Fruit fly (Drosophila melanogaster) whole organism, adult: Measurements from ENCODE around the gene CG15643.

Experiments used
- CG11617 ChIP-seq: fragments of 200-800 bp; sonication (Bioruptor generic); optimal IDR thresholded peaks from 2 replicates; lab custom pipeline; 2017; ENCODE audit warnings: mild to moderate bottlenecking, missing biosample characterization, missing genetic modification reagents, missing genetic modification characterization
- CG12768 ChIP-seq: fragments of 200-800 bp; sonication (Bioruptor generic); optimal IDR thresholded peaks from 2 replicates; lab custom pipeline; 2017; ENCODE audit warnings: missing biosample characterization, missing genetic modification characterization, mild to moderate bottlenecking, moderate library complexity, missing genetic modification reagents
- CG14711 ChIP-seq: fragments of 200-800 bp; sonication (Bioruptor generic); optimal IDR thresholded peaks from 2 replicates; lab custom pipeline; 2018; ENCODE audit warnings: missing biosample characterization, mild to moderate bottlenecking, missing genetic modification characterization, moderate library complexity
- CG1620 ChIP-seq: fragments of 200-800 bp; sonication (Bioruptor generic); optimal IDR thresholded peaks from 2 replicates; lab custom pipeline; 2016; ENCODE audit warnings: missing biosample characterization, missing genetic modification characterization
- CG33017 ChIP-seq: fragments of 200-800 bp; sonication (Bioruptor generic); optimal IDR thresholded peaks from 2 replicates; lab custom pipeline; 2018; ENCODE audit warnings: missing biosample characterization, mild to moderate bottlenecking, missing genetic modification characterization, moderate library complexity
- CG5204 ChIP-seq: fragments of 200-800 bp; sonication (Bioruptor generic); optimal IDR thresholded peaks from 2 replicates; lab custom pipeline; 2016; ENCODE audit warnings: missing biosample characterization, missing genetic modification characterization
- CG7045 ChIP-seq: fragments of 200-800 bp; sonication (Bioruptor generic); optimal IDR thresholded peaks from 2 replicates; lab custom pipeline; 2017; ENCODE audit warnings: missing biosample characterization, mild to moderate bottlenecking, missing genetic modification characterization
- CG7101 ChIP-seq: fragments of 200-800 bp; sonication (Bioruptor generic); optimal IDR thresholded peaks from 2 replicates; lab custom pipeline; 2018; ENCODE audit warnings: missing biosample characterization, mild to moderate bottlenecking, missing genetic modification characterization, moderate library complexity
- Clk ChIP-seq: fragments of 200-800 bp; sonication (Bioruptor generic); optimal IDR thresholded peaks from 2 replicates; lab custom pipeline; 2017; ENCODE audit warnings: missing biosample characterization, missing genetic modification characterization
- Crg-1 ChIP-seq: fragments of 200-800 bp; sonication (Bioruptor generic); optimal IDR thresholded peaks from 2 replicates; lab custom pipeline; 2016; ENCODE audit warnings: missing biosample characterization, missing genetic modification characterization
- Hr96 ChIP-seq: fragments of 200-800 bp; sonication (Bioruptor generic); optimal IDR thresholded peaks from 2 replicates; lab custom pipeline; 2016; ENCODE audit warnings: missing biosample characterization, missing genetic modification characterization
- Mnt ChIP-seq: fragments of 200-800 bp; sonication (Bioruptor generic); optimal IDR thresholded peaks from 2 replicates; lab custom pipeline; 2016; ENCODE audit warnings: missing biosample characterization, mild to moderate bottlenecking, missing genetic modification characterization
- bab1 ChIP-seq: fragments of 200-800 bp; sonication (Bioruptor generic); optimal IDR thresholded peaks from 3 replicates; lab custom pipeline; 2019; ENCODE audit warnings: missing biosample characterization, mild to moderate bottlenecking, missing genetic modification characterization, moderate library complexity
- cic ChIP-seq: fragments of 200-800 bp; sonication (Bioruptor generic); optimal IDR thresholded peaks from 2 replicates; lab custom pipeline; 2017; ENCODE audit warnings: missing biosample characterization, mild to moderate bottlenecking, missing genetic modification characterization, moderate library complexity
- cnc ChIP-seq, 2 experiments: fragments of >200 bp; optimal IDR thresholded peaks; 2 replicates each; lab custom pipeline; 2017
- kay ChIP-seq: fragments of 200-800 bp; sonication (Bioruptor generic); peaks from one replicate; lab custom pipeline; 2016; ENCODE audit warnings: missing biosample characterization, missing genetic modification characterization, borderline replicate concordance
- ovo ChIP-seq: fragments of 200-800 bp; sonication (Bioruptor generic); optimal IDR thresholded peaks from 2 replicates; lab custom pipeline; 2016; ENCODE audit warnings: missing biosample characterization, missing genetic modification characterization
- pad ChIP-seq: fragments of 200-800 bp; sonication (Bioruptor generic); optimal IDR thresholded peaks from 3 replicates; lab custom pipeline; 2017; ENCODE audit warnings: missing biosample characterization, missing genetic modification characterization, mild to moderate bottlenecking, moderate library complexity, missing genetic modification reagents
- tj ChIP-seq: fragments of 200-800 bp; sonication (Bioruptor generic); optimal IDR thresholded peaks from 3 replicates; lab custom pipeline; 2017; ENCODE audit warnings: missing biosample characterization, mild to moderate bottlenecking, missing genetic modification characterization, moderate library complexity
- toe ChIP-seq: fragments of 200-800 bp; sonication (Bioruptor generic); optimal IDR thresholded peaks from 2 replicates; lab custom pipeline; 2016; ENCODE audit warnings: missing biosample characterization, missing genetic modification characterization

The CG15643 gene

DNA sequence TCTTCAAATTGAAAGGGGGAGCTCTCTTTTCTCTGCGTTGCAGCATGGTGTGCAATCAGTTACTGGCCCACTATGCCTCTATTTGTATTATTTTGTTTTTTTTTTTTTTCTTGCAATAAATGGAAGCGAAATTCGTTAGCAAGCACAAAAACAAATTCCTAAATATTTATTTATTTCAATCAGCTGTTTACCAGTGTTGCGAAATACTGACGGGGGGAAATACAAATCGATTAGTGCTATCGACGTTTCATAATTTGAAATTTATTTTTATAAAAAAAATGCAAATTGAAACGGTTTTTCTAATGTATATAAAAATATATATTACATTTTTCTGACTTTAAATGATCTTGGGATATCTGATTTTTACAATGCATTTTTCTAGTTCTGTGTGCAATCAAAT is at the start of gene CG15643:
Gene CG15643 (minus strand): TSS at position 211 of the 400 bp plus-strand sequence.
- peak; percentile 5 for TF ChIP-seq bab1 (GFP tag; lab: Kevin White, UChicago)
- TF ChIP-seq toe (GFP tag; lab: Kevin White, UChicago) = no peak

DNA sequence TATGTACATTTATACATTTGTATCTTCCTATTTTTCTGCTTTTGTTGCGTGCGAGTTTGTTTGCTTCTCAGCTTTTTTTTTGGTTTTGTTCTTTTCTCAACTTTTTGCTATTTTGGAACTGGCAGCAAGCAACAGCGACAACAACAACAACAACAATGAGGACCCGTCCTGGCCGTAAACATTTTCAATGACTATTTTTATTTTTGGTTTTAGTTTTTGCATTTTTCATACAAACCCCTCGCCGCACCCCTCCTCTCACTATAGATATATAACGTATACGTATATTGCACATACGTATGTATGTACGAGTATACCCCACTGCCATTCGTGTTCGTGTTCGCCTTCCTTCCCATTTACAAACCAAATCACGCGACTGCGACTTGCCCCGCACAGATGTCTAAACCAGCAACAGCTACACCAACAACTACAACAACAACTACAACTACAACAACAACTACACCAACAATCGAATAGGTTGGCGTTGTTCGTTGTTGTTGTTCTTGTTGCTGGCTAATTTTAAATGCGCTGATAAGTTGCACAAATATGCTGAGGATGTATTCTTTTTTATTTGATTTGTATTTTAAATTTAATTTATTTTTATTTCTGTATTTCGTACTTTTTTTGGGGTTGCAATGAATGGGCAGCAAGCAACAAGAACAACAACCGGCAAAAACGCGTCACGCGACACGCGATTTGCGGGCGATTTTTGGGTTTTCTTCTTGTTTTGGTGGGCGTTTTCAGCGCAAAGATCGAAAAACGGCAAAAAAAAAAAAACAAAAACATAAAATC is 48.7 kb upstream of the CG15643 start:
- TF ChIP-seq kay (GFP tag; lab: Kevin White, UChicago) (peak; percentile 20), bab1 (GFP tag; lab: Kevin White, UChicago) (no peak), ovo (no peak), Clk (GFP tag; lab: Kevin White, UChicago) (no peak), CG11617 (no peak)

- TF ChIP-seq CG5204 (GFP tag; lab: Kevin White, UChicago) (no peak), CG11617 (no peak), CG7101 (no peak), Mnt (no peak), CG14711 (tag; lab: Kevin White, UChicago) (no peak), cnc (optimal IDR thresholded peaks at IDR 0.05; lab: Kevin White, UChicago) (no peak), kay (GFP tag; lab: Kevin White, UChicago) (no peak), Clk (GFP tag; lab: Kevin White, UChicago) (no peak)
Measured at dm6 chrX:15619631-15619960, 47.6 kb upstream of the CG15643 start.

DNA sequence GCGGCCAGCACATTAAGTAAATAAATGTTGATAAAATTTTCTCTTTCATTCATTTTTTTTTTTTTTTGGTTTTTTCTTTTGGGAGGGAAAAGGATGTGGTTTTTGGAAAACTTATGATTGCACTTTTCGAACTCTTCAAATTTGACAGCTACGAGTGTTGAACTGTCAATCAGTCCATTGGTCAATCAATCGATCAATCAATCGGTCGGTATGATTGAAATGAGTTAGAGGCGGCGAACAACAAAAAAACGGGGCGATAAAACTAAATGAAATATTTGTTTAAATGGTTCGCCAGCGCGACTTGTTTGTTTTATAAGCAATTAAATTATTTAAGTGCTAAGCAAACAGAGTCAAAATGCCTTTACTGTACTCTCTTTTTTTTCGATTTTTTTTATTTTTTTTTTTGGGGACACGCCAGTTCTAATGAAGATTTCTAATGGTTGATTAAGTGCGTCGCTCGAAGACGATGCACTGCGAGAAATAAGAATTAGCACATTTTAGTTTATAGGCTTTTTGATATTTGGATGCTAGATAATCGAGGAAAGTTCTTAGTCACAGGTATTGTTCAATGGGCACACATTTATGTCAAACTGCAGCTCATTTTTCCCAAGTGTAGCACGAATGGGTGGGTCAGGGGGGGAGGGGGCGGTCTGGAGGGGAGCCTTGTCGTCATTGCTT is 47.1 kb upstream of the CG15643 start:
- TF ChIP-seq CG7045 (GFP tag; lab: Kevin White, UChicago) (no peak), ovo (no peak), Clk (GFP tag; lab: Kevin White, UChicago) (no peak), Hr96 (GFP tag; lab: Kevin White, UChicago) (no peak), toe (GFP tag; lab: Kevin White, UChicago) (no peak), Crg-1 (GFP tag; lab: Kevin White, UChicago) (no peak), tj (no peak), CG11617 (no peak)

DNA sequence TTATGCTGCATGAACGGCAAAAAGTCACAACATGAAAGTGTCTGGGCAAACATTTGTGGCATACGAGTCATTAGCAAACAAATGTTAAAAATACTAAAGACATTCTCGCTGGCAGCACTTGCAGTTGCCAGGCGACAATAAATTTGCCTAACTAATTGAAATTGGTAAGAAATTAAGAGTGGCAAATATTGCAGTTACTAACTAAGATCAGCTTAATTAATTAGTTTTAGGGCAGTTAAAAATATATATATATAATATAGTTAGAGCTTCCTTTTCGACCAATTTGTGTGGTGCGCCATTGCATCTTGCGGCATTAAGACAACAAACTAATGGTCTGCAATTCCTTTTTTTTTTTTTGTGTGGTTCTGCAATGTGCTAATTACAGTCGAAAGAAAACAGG is 46.0 kb upstream of the CG15643 start:
- TF ChIP-seq pad (no peak), CG7045 (GFP tag; lab: Kevin White, UChicago) (no peak), Mnt (no peak), CG5204 (GFP tag; lab: Kevin White, UChicago) (no peak), bab1 (GFP tag; lab: Kevin White, UChicago) (no peak), CG11617 (no peak), CG14711 (tag; lab: Kevin White, UChicago) (no peak), Crg-1 (GFP tag; lab: Kevin White, UChicago) (no peak), kay (GFP tag; lab: Kevin White, UChicago) (no peak), tj (no peak)

dm6 chrX:15616532-15616931 is 44.6 kb upstream of the CG15643 start:
- TF ChIP-seq tj (no peak), pad (no peak), kay (GFP tag; lab: Kevin White, UChicago) (no peak), bab1 (GFP tag; lab: Kevin White, UChicago) (no peak), Hr96 (GFP tag; lab: Kevin White, UChicago) (no peak), Mnt (no peak), Clk (GFP tag; lab: Kevin White, UChicago) (no peak), CG7101 (no peak)

DNA sequence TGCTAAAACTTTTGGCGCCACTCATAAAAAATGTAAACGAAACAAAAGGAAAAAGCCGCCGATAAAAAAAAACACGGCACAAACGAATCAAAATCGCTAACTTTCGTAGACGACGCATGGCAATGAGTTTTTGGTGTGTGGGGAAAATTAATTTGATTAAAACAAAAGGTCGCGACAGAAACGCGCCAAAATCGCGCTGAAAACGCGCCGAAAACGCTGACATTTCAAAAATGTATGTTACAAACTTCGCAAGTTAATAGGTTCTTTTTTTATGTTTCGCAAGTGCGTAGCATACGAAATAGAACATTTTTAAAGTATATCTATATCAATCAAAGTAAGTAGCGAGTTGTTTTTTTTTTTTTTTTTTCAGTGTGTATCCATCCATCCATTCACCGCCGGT is 44.1 kb upstream of the CG15643 start:
- TF ChIP-seq Clk (GFP tag; lab: Kevin White, UChicago) (no peak), cic (GFP tag; lab: Kevin White, UChicago) (no peak), CG11617 (no peak), pad (no peak), CG12768 (no peak), CG7101 (no peak), CG1620 (GFP tag; lab: Kevin White, UChicago) (no peak), Crg-1 (GFP tag; lab: Kevin White, UChicago) (no peak), bab1 (GFP tag; lab: Kevin White, UChicago) (no peak), CG14711 (tag; lab: Kevin White, UChicago) (no peak), toe (GFP tag; lab: Kevin White, UChicago) (no peak), Mnt (no peak), CG5204 (GFP tag; lab: Kevin White, UChicago) (no peak), CG7045 (GFP tag; lab: Kevin White, UChicago) (no peak), ovo (no peak), CG33017 (no peak), cnc (optimal IDR thresholded peaks at IDR 0.05; lab: Kevin White, UChicago) (no peak), tj (no peak)
